Worm (Caenorhabditis elegans) whole organism, mixed stage, embryonic: ENCODE data around the gene C16A3.6.

ENCODE experiments used
- M03D4.4 ChIP-seq: sonication (generic microtip); optimal IDR thresholded peaks from 2 replicates; lab custom pipeline; 2017; ENCODE audit warnings: mild to moderate bottlenecking, missing genetic modification characterization, missing compliant biosample characterization
- bed-3 ChIP-seq: fragments of 200-800 bp; sonication (Bioruptor generic); optimal IDR thresholded peaks from 3 replicates; lab custom pipeline; 2018; ENCODE audit warnings: mild to moderate bottlenecking, missing genetic modification characterization, moderate library complexity, missing compliant biosample characterization
- blmp-1 ChIP-seq: fragments of 150-350 bp; optimal IDR thresholded peaks from 2 replicates; lab custom pipeline; 2014; ENCODE audit warnings: missing biosample characterization, missing genetic modification characterization
- ceh-39 ChIP-seq: fragments of 150-350 bp; optimal IDR thresholded peaks from 2 replicates; lab custom pipeline; 2014; ENCODE audit warnings: missing biosample characterization, missing genetic modification characterization
- ceh-43 ChIP-seq: fragments of 200-800 bp; sonication (Bioruptor generic); optimal IDR thresholded peaks from 2 replicates; lab custom pipeline; 2018; ENCODE audit warnings: mild to moderate bottlenecking, missing genetic modification characterization, moderate library complexity, missing compliant biosample characterization
- ceh-83 ChIP-seq: fragments of 200-800 bp; sonication (Bioruptor generic); optimal IDR thresholded peaks from 2 replicates; lab custom pipeline; 2018; ENCODE audit warnings: mild to moderate bottlenecking, missing genetic modification characterization, missing compliant biosample characterization
- ces-1 ChIP-seq: fragments of 150-350 bp; optimal IDR thresholded peaks from 2 replicates; lab custom pipeline; 2014; ENCODE audit warnings: missing biosample characterization, missing genetic modification reagents, missing genetic modification characterization
- cnd-1 ChIP-seq: fragments of 200-800 bp; sonication (Bioruptor generic); optimal IDR thresholded peaks from 2 replicates; lab custom pipeline; 2018; ENCODE audit warnings: mild to moderate bottlenecking, missing genetic modification characterization, missing compliant biosample characterization
- drap-1 ChIP-seq: fragments of 200-800 bp; sonication (Bioruptor generic); optimal IDR thresholded peaks from 3 replicates; lab custom pipeline; 2018; ENCODE audit warnings: mild to moderate bottlenecking, missing genetic modification characterization, missing compliant biosample characterization
- elt-1 ChIP-seq: sonication (generic microtip); optimal IDR thresholded peaks from 2 replicates; lab custom pipeline; 2017; ENCODE audit warnings: missing genetic modification characterization, mild to moderate bottlenecking, missing compliant biosample characterization, antibody characterized with exemption, moderate library complexity, borderline replicate concordance; ENCODE audit not compliant: insufficient read depth
- elt-3 ChIP-seq: fragments of 150-350 bp; optimal IDR thresholded peaks from 2 replicates; lab custom pipeline; 2014; ENCODE audit warnings: missing biosample characterization, missing genetic modification characterization
- flh-1 ChIP-seq: fragments of 200-800 bp; sonication (Bioruptor generic); optimal IDR thresholded peaks from 2 replicates; lab custom pipeline; 2018; ENCODE audit warnings: mild to moderate bottlenecking, missing genetic modification characterization, moderate library complexity, missing compliant biosample characterization
- ham-2 ChIP-seq: fragments of 200-800 bp; sonication (Bioruptor generic); optimal IDR thresholded peaks from 2 replicates; lab custom pipeline; 2018; ENCODE audit warnings: mild to moderate bottlenecking, missing genetic modification characterization, missing compliant biosample characterization
- hlh-1 ChIP-seq: fragments of 150-350 bp; optimal IDR thresholded peaks from 2 replicates; lab custom pipeline; 2014; ENCODE audit warnings: missing biosample characterization, missing genetic modification reagents, missing genetic modification characterization
- lin-13 ChIP-seq: fragments of 150-350 bp; optimal IDR thresholded peaks from 2 replicates; lab custom pipeline; 2014; ENCODE audit warnings: missing biosample characterization, missing genetic modification characterization
- lin-32 ChIP-seq: fragments of 200-800 bp; sonication (Bioruptor generic); optimal IDR thresholded peaks from 2 replicates; lab custom pipeline; 2018; ENCODE audit warnings: mild to moderate bottlenecking, missing genetic modification characterization, missing compliant biosample characterization
- lsy-2 ChIP-seq: fragments of 150-350 bp; optimal IDR thresholded peaks from 2 replicates; lab custom pipeline; 2014; ENCODE audit warnings: missing biosample characterization, missing genetic modification characterization
- mab-5 ChIP-seq: fragments of 150-350 bp; optimal IDR thresholded peaks from 2 replicates; lab custom pipeline; 2014; ENCODE audit warnings: missing biosample characterization, missing genetic modification characterization
- mep-1 ChIP-seq: fragments of 150-350 bp; optimal IDR thresholded peaks from 2 replicates; lab custom pipeline; 2017; ENCODE audit warnings: missing biosample characterization, missing genetic modification reagents, missing genetic modification characterization, inconsistent platforms
- mls-2 ChIP-seq: sonication (generic microtip); optimal IDR thresholded peaks from 2 replicates; lab custom pipeline; 2016; ENCODE audit warnings: mild to moderate bottlenecking, missing genetic modification characterization, moderate library complexity, missing compliant biosample characterization
- nhr-12 ChIP-seq: fragments of 150-350 bp; optimal IDR thresholded peaks from 2 replicates; lab custom pipeline; 2014; ENCODE audit warnings: missing biosample characterization, missing genetic modification characterization
- nhr-2 ChIP-seq: fragments of 150-350 bp; optimal IDR thresholded peaks from 2 replicates; lab custom pipeline; 2014; ENCODE audit warnings: missing biosample characterization, missing genetic modification characterization
- nhr-237 ChIP-seq: fragments of 150-350 bp; optimal IDR thresholded peaks from 2 replicates; lab custom pipeline; 2014; ENCODE audit warnings: missing biosample characterization, missing genetic modification characterization
- nhr-28 ChIP-seq: fragments of 150-350 bp; optimal IDR thresholded peaks from 2 replicates; lab custom pipeline; 2014; ENCODE audit warnings: missing biosample characterization, missing genetic modification characterization
- nhr-76 ChIP-seq: sonication (generic microtip); optimal IDR thresholded peaks from 2 replicates; lab custom pipeline; 2017; ENCODE audit warnings: missing biosample characterization, missing genetic modification characterization
- pha-4 ChIP-seq: fragments of 150-350 bp; optimal IDR thresholded peaks from 2 replicates; lab custom pipeline; 2018; ENCODE audit warnings: missing biosample characterization, missing genetic modification reagents, missing genetic modification characterization
- sem-2 ChIP-seq: fragments of 200-800 bp; sonication (Bioruptor generic); optimal IDR thresholded peaks from 2 replicates; lab custom pipeline; 2018; ENCODE audit warnings: mild to moderate bottlenecking, missing genetic modification characterization, missing compliant biosample characterization
- snpc-4 ChIP-seq: fragments of 150-350 bp; optimal IDR thresholded peaks from 2 replicates; lab custom pipeline; 2014; ENCODE audit warnings: missing biosample characterization, missing genetic modification characterization
- sptf-1 ChIP-seq: sonication (generic microtip); optimal IDR thresholded peaks from 2 replicates; lab custom pipeline; 2017; ENCODE audit warnings: mild to moderate bottlenecking, missing genetic modification characterization, moderate library complexity, missing compliant biosample characterization
- tbx-8 ChIP-seq: fragments of 200-800 bp; sonication (Bioruptor generic); optimal IDR thresholded peaks from 2 replicates; lab custom pipeline; 2018; ENCODE audit warnings: mild to moderate bottlenecking, missing genetic modification characterization, moderate library complexity, missing compliant biosample characterization
- unc-120 ChIP-seq: sonication (generic microtip); optimal IDR thresholded peaks from 2 replicates; lab custom pipeline; 2017; ENCODE audit warnings: missing genetic modification characterization, missing compliant biosample characterization; ENCODE audit not compliant: poor library complexity, severe bottlenecking
- unc-39 ChIP-seq: fragments of 150-350 bp; optimal IDR thresholded peaks from 2 replicates; lab custom pipeline; 2014; ENCODE audit warnings: missing biosample characterization, missing genetic modification characterization
- unc-62 ChIP-seq: fragments of 150-350 bp; optimal IDR thresholded peaks from 2 replicates; lab custom pipeline; 2014; ENCODE audit warnings: missing biosample characterization, missing genetic modification reagents, missing genetic modification characterization
- zip-8 ChIP-seq: fragments of 150-350 bp; optimal IDR thresholded peaks from 2 replicates; lab custom pipeline; 2014; ENCODE audit warnings: missing biosample characterization, missing genetic modification characterization
- ztf-11 ChIP-seq: fragments of 150-350 bp; optimal IDR thresholded peaks from 2 replicates; lab custom pipeline; 2014; ENCODE audit warnings: missing biosample characterization, missing genetic modification characterization

The C16A3.6 gene

ce11 chrIII:6368524-6368923 lies 10.5 kb upstream of the C16A3.6 start:
- TF ChIP-seq mab-5: no peak
- TF ChIP-seq ceh-83 (GFP tag; lab: Kevin White, UChicago): no peak
- TF ChIP-seq hlh-1 (tag; lab: Kevin White, UChicago): no peak
- no peak for TF ChIP-seq flh-1 (GFP tag; lab: Kevin White, UChicago)

DNA sequence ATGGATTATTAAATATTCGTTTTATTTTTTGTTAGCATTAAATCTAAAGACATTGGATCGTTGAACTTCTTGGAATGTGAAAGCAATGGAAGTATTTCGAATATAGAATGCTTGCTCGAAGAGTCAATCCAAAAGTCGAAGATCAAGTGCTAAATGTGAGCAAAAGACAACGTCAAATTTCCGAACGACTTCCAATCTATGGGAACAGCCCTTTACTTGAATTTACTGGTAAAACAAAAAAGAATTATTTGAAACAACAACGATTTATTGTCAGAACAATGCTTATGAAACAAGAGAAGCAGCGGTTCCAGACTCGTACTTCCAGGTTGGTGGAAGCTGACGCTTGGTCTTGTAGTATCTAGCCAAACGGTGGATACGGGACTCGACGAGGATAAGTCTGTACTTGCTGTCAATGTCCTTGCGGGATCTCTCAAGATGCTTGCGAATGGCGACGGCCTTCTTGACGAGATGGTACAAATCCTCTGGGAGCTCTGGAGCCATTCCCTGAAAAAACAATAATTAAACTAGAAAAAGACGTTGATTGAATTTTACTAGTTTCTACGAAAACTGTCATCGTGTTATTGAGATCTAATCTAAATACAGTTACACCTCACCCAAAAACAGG lies 5.0 kb upstream of the C16A3.6 start:
- no peak for TF ChIP-seq ztf-11 (tag; lab: Kevin White, UChicago)
- no peak for TF ChIP-seq snpc-4
- TF ChIP-seq tbx-8 (GFP tag; lab: Kevin White, UChicago): no peak
- no peak for TF ChIP-seq lin-32 (GFP tag; lab: Kevin White, UChicago)
- TF ChIP-seq hlh-1 (tag; lab: Kevin White, UChicago): no peak
- TF ChIP-seq mab-5: no peak
- no peak for TF ChIP-seq bed-3 (GFP tag; lab: Kevin White, UChicago)
- no peak for TF ChIP-seq nhr-76 (tag; lab: Kevin White, UChicago)
- TF ChIP-seq cnd-1 (tag; lab: Kevin White, UChicago): no peak
- TF ChIP-seq M03D4.4 (tag; lab: Kevin White, UChicago): no peak
- no peak for TF ChIP-seq sptf-1 (tag; lab: Kevin White, UChicago)

- TF ChIP-seq unc-62 (GFP tag; lab: Kevin White, UChicago): no peak
- peak; percentile 30 for TF ChIP-seq ceh-39 (tag; lab: Kevin White, UChicago)
- TF ChIP-seq zip-8 (tag; lab: Kevin White, UChicago): no peak
- TF ChIP-seq lin-32 (GFP tag; lab: Kevin White, UChicago): no peak
- peak; percentile 65 for TF ChIP-seq hlh-1 (tag; lab: Kevin White, UChicago)
- no peak for TF ChIP-seq tbx-8 (GFP tag; lab: Kevin White, UChicago)
- no peak for TF ChIP-seq cnd-1 (tag; lab: Kevin White, UChicago)
- TF ChIP-seq nhr-237: peak; percentile 59
- peak; percentile 56 for TF ChIP-seq nhr-2 (tag; lab: Kevin White, UChicago)
- TF ChIP-seq blmp-1 (tag; lab: Kevin White, UChicago): no peak
- peak; percentile 98 for TF ChIP-seq lsy-2 (tag; lab: Kevin White, UChicago)
- peak; percentile 68 for TF ChIP-seq lin-13 (tag; lab: Kevin White, UChicago)
- no peak for TF ChIP-seq ceh-43 (GFP tag; lab: Kevin White, UChicago)
- TF ChIP-seq unc-120 (tag; lab: Kevin White, UChicago): peak; percentile 72
- TF ChIP-seq nhr-12: no peak
- TF ChIP-seq ztf-11 (tag; lab: Kevin White, UChicago): no peak
- no peak for TF ChIP-seq flh-1 (GFP tag; lab: Kevin White, UChicago)
- no peak for TF ChIP-seq elt-3
- TF ChIP-seq unc-39 (tag; lab: Kevin White, UChicago): no peak
- no peak for TF ChIP-seq elt-1 (tag; lab: Kevin White, UChicago)
- TF ChIP-seq M03D4.4 (tag; lab: Kevin White, UChicago): no peak
- peak; percentile 88 for TF ChIP-seq pha-4 (tag; lab: Kevin White, UChicago)
- TF ChIP-seq mls-2 (tag; lab: Kevin White, UChicago): peak; percentile 20
- TF ChIP-seq nhr-28 (tag; lab: Kevin White, UChicago): no peak
- TF ChIP-seq nhr-76 (tag; lab: Kevin White, UChicago): no peak
- no peak for TF ChIP-seq ces-1 (GFP tag; lab: Kevin White, UChicago)
- no peak for TF ChIP-seq snpc-4
- TF ChIP-seq bed-3 (GFP tag; lab: Kevin White, UChicago): no peak
- peak; percentile 34 for TF ChIP-seq ham-2 (GFP tag; lab: Kevin White, UChicago)
- no peak for TF ChIP-seq sem-2 (GFP tag; lab: Kevin White, UChicago)
- TF ChIP-seq sptf-1 (tag; lab: Kevin White, UChicago): no peak
- TF ChIP-seq drap-1: peak; percentile 2
- TF ChIP-seq ceh-83 (GFP tag; lab: Kevin White, UChicago): no peak
- TF ChIP-seq mab-5: no peak
- peak; percentile 93 for TF ChIP-seq mep-1 (tag; lab: Kevin White, UChicago)
Observed at ce11 chrIII:6374947-6375415, 4.0 kb upstream of the C16A3.6 start, which contains the start of the genes rps-13 and nfx-1. rps-13 (minus strand) TSS chrIII:6374997. nfx-1 (plus strand) TSS chrIII:6375379.
